Worm (Caenorhabditis elegans) whole organism, late embryonic: ENCODE measurements around the gene alh-7.

Experiments used
- ama-1 ChIP-seq: fragments of 150-350 bp; optimal IDR thresholded peaks from 2 replicates; lab custom pipeline; 2014
- ceh-24 ChIP-seq: sonication (generic microtip); optimal IDR thresholded peaks from 2 replicates; lab custom pipeline; 2016; ENCODE audit warnings: mild to moderate bottlenecking, missing genetic modification characterization, missing compliant biosample characterization
- ceh-34 ChIP-seq: sonication (generic microtip); optimal IDR thresholded peaks from 2 replicates; lab custom pipeline; 2016; ENCODE audit warnings: mild to moderate bottlenecking, missing genetic modification characterization, missing compliant biosample characterization
- dve-1 ChIP-seq: sonication (generic microtip); optimal IDR thresholded peaks from 2 replicates; lab custom pipeline; 2017; ENCODE audit warnings: antibody characterized with exemption, mild to moderate bottlenecking, missing genetic modification characterization, missing compliant biosample characterization
- elt-2 ChIP-seq: sonication (generic microtip); optimal IDR thresholded peaks from 2 replicates; lab custom pipeline; 2016; ENCODE audit warnings: missing genetic modification reagents, missing genetic modification characterization, missing compliant biosample characterization
- fkh-10 ChIP-seq: fragments of 150-350 bp; optimal IDR thresholded peaks from 2 replicates; lab custom pipeline; 2014; ENCODE audit warnings: missing biosample characterization, missing genetic modification reagents, missing genetic modification characterization
- fkh-6 ChIP-seq: sonication (generic microtip); optimal IDR thresholded peaks from 2 replicates; lab custom pipeline; 2016; ENCODE audit warnings: missing genetic modification characterization, missing compliant biosample characterization
- lim-6 ChIP-seq: sonication (generic microtip); optimal IDR thresholded peaks from 2 replicates; lab custom pipeline; 2016; ENCODE audit warnings: missing genetic modification characterization, missing compliant biosample characterization
- nhr-11 ChIP-seq: fragments of 150-350 bp; optimal IDR thresholded peaks from 2 replicates; lab custom pipeline; 2014; ENCODE audit warnings: missing biosample characterization, missing genetic modification characterization
- pat-9 ChIP-seq: fragments of 200-800 bp; sonication (Bioruptor generic); optimal IDR thresholded peaks from 2 replicates; lab custom pipeline; 2018; ENCODE audit warnings: mild to moderate bottlenecking, missing genetic modification characterization, moderate library complexity, missing compliant biosample characterization
- pha-4 ChIP-seq: fragments of 150-350 bp; optimal IDR thresholded peaks from 2 replicates; lab custom pipeline; 2018; ENCODE audit warnings: missing biosample characterization, missing genetic modification reagents, missing genetic modification characterization
- pros-1 ChIP-seq: fragments of 150-350 bp; optimal IDR thresholded peaks from 2 replicates; lab custom pipeline; 2014; ENCODE audit warnings: missing biosample characterization, missing genetic modification reagents, missing genetic modification characterization
- ref-2 ChIP-seq: sonication (generic microtip); optimal IDR thresholded peaks from 2 replicates; lab custom pipeline; 2016; ENCODE audit warnings: missing genetic modification characterization, missing compliant biosample characterization
- unc-55 ChIP-seq: sonication (generic microtip); optimal IDR thresholded peaks from 2 replicates; lab custom pipeline; 2017; ENCODE audit warnings: missing biosample characterization, missing genetic modification reagents, missing genetic modification characterization

ce11 chrII:13487563-13487962 is 4.0 kb downstream of the alh-7 start:
- no peak for TF ChIP-seq pros-1
- TF ChIP-seq unc-55 (GFP tag; lab: Kevin White, UChicago), result no peak
- TF ChIP-seq lim-6 (tag; lab: Kevin White, UChicago), result no peak
- no peak for TF ChIP-seq dve-1 (tag; lab: Kevin White, UChicago)
- TF ChIP-seq elt-2 (tag; lab: Kevin White, UChicago), result no peak
- TF ChIP-seq ceh-34, result no peak
- no peak for TF ChIP-seq nhr-11 (tag; lab: Kevin White, UChicago)
- TF ChIP-seq ama-1 (lab: Kevin White, UChicago), result no peak
- no peak for TF ChIP-seq fkh-6 (tag; lab: Kevin White, UChicago)
- TF ChIP-seq pha-4 (tag; lab: Kevin White, UChicago), result no peak
- no peak for TF ChIP-seq pat-9 (tag; lab: Kevin White, UChicago)
- TF ChIP-seq ceh-24, result no peak
- TF ChIP-seq fkh-10 (GFP tag; lab: Kevin White, UChicago), result no peak
- no peak for TF ChIP-seq ref-2
